Worm (Caenorhabditis elegans) whole organism, midembryonic: Measurements from ENCODE around the gene srd-44.

ENCODE experiments used
- T22C8.4 ChIP-seq: fragments of 200-800 bp; sonication (Bioruptor generic); IDR thresholded peaks from 2 replicates; pipeline ENCODE4 v1.3.6; 2022; ENCODE audit warnings: missing genetic modification characterization, missing compliant biosample characterization
- cog-1 ChIP-seq: sonication (generic microtip); optimal IDR thresholded peaks from 2 replicates; lab custom pipeline; 2016; ENCODE audit warnings: missing genetic modification characterization, missing compliant biosample characterization
- flt-1 ChIP-seq: fragments of 200-800 bp; sonication (Bioruptor generic); IDR thresholded peaks from 2 replicates; pipeline ENCODE4 v1.3.6; 2022; ENCODE audit warnings: missing genetic modification characterization, missing compliant biosample characterization
- ref-1 ChIP-seq: fragments of 200-800 bp; sonication (Bioruptor generic); conservative IDR thresholded peaks from 2 replicates; pipeline ENCODE4 v1.3.6; 2022; ENCODE audit warnings: missing genetic modification reagents, missing genetic modification characterization, missing compliant biosample characterization
- ztf-23 ChIP-seq: fragments of 200-800 bp; sonication (Bioruptor generic); IDR thresholded peaks from 2 replicates; pipeline ENCODE4 v1.3.6; 2022; ENCODE audit warnings: missing genetic modification reagents, missing genetic modification characterization, missing compliant biosample characterization
- ztf-29 ChIP-seq: fragments of 200-800 bp; sonication (Bioruptor generic); IDR thresholded peaks from 2 replicates; pipeline ENCODE4 v1.3.6; 2022; ENCODE audit warnings: missing genetic modification reagents, missing genetic modification characterization, missing compliant biosample characterization

ce11 chrX:12356581-12356980 is 18.3 kb downstream of the srd-44 start, which contains the start of gene nspc-12:
- TF ChIP-seq ref-1 (GFP tag; lab: Robert Waterston, UW) (no peak), flt-1 (GFP tag; lab: Robert Waterston, UW) (no peak), T22C8.4 (GFP tag; lab: Robert Waterston, UW) (no peak), cog-1 (tag; lab: Kevin White, UChicago) (no peak), ztf-23 (GFP tag; lab: Robert Waterston, UW) (no peak), ztf-29 (no peak)
